Fruit fly (Drosophila melanogaster) whole organism, pupa: ENCODE data around the gene CG9130.

Experiments
- CG12605 ChIP-seq: fragments of 200-800 bp; sonication (Bioruptor generic); IDR thresholded peaks from 2 replicates; pipeline ENCODE4 v1.3.6; 2022; ENCODE audit warnings: missing biosample characterization, missing genetic modification characterization
- CG17806 ChIP-seq: fragments of 200-800 bp; sonication (Bioruptor generic); optimal IDR thresholded peaks from 2 replicates; lab custom pipeline; 2018; ENCODE audit warnings: missing biosample characterization, mild to moderate bottlenecking, missing genetic modification characterization, moderate library complexity
- D1 ChIP-seq: fragments of 200-800 bp; sonication (Bioruptor generic); optimal IDR thresholded peaks from 2 replicates; lab custom pipeline; 2018; ENCODE audit warnings: missing biosample characterization, mild to moderate bottlenecking, missing genetic modification characterization, moderate library complexity

DNA sequence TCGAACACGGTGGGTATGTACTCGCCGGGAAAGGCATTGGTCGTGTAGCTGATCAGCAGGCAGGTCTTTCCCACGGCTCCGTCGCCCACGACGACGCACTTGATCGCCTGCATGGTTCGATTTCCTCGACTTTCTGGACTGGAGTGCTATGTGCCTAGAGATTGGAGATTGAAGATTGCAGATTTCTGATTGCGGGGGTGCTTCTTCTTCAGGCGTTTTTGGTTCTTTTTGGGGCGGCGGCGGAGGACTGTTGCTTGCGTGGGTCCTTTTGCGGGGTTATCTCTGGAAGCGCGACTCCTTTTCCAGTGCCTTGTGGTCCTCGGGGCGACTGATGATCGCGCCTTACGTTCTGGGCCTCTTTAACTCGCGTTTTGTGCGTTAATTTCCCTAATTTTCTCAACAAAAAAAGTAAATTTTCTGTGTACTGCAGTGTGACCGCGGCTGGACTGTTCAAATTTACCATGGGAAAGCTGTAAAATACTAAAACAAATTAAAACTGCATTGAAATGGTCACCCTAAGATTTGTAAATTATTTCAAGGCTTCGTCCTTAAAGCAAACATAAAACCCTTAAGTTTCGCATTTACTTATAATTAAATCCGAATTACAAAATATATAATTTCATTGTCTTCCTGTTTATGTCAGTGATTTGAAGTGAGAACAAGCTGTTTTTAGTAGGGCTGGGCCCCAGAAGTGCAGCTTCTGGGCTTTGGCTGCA lies 50.6 kb downstream of the CG9130 start, which contains the start of the genes Rac1 and Acat2:
- no peak for TF ChIP-seq CG12605 (GFP tag; lab: Robert Waterston, UW)
- TF ChIP-seq CG17806 (tag; lab: Kevin White, UChicago), result no peak
- TF ChIP-seq D1 (tag; lab: Kevin White, UChicago), result no peak
